Fruit fly (Drosophila melanogaster): ENCODE results near the gene CG3961.

The CG3961 gene

DNA sequence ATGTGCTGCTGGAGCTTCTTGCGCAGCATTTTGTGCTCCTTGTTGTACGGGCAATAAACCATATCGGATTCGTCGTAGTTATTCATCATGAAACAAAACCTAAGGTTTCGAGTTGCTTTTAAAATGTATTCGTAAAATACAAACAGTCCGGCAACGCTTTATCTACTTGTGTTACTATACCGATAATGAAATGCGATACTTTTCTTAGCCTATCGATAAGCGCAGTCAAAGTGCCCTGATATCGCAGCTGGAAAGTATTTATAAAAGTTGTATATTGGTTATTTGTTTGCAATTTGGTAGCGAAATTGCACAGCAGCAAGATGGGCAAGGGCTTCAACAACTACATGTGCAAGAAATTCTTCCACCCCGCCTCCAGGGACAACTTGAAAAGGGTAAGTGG, 11.1 kb upstream of the CG3961 start, which contains the start of the genes arx and CG6843 (continued):
- no peak for TF ChIP-seq tin (GFP tag; optimal IDR thresholded peaks at IDR 0.05)
- no peak for TF ChIP-seq vvl (GFP tag; IDR thresholded peaks at IDR 0.05)
- no peak for TF ChIP-seq CG12219 (GFP tag; optimal IDR thresholded peaks at IDR 0.05)
- peak; percentile 23 for TF ChIP-seq CG17829 (tag; optimal IDR thresholded peaks at IDR 0.05)
- no peak for TF ChIP-seq CG9215 (GFP tag; IDR thresholded peaks at IDR 0.05)
- TF ChIP-seq CG13296 (GFP tag; optimal IDR thresholded peaks at IDR 0.05), result no peak
- no peak for TF ChIP-seq CG11247 (GFP tag; IDR thresholded peaks at IDR 0.05)
- peak; percentile 95 for TF ChIP-seq CG34224 (GFP tag; IDR thresholded peaks at IDR 0.05; ENCODE audit: partially characterized antibody)
- no peak for TF ChIP-seq ham (GFP tag; IDR thresholded peaks at IDR 0.05)
- peak; percentile 88 for TF ChIP-seq vnd (GFP tag; IDR thresholded peaks at IDR 0.05; ENCODE audit: partially characterized antibody)
- TF ChIP-seq CG3995 (GFP tag; optimal IDR thresholded peaks at IDR 0.05), result peak; percentile 89
- no peak for TF ChIP-seq onecut (GFP tag; IDR thresholded peaks at IDR 0.05)
- TF ChIP-seq Kr (GFP tag; optimal IDR thresholded peaks at IDR 0.05), result no peak
- TF ChIP-seq CG3407 (GFP tag; optimal IDR thresholded peaks at IDR 0.05), result no peak
- no peak for TF ChIP-seq CG31365 (tag; optimal IDR thresholded peaks at IDR 0.05)
- no peak for TF ChIP-seq HHEX (GFP tag; optimal IDR thresholded peaks at IDR 0.05)
- no peak for TF ChIP-seq Hmr (GFP tag; optimal IDR thresholded peaks at IDR 0.05)
- no peak for TF ChIP-seq CG7372 (GFP tag; IDR thresholded peaks at IDR 0.05)
- no peak for TF ChIP-seq CG6683 (GFP tag; optimal IDR thresholded peaks at IDR 0.05)
- TF ChIP-seq phol (tag; optimal IDR thresholded peaks at IDR 0.05), result peak; percentile 41
- peak; percentile 58 for TF ChIP-seq Sin3A (optimal IDR thresholded peaks at IDR 0.05)
- no peak for TF ChIP-seq CG15073 (GFP tag; optimal IDR thresholded peaks at IDR 0.05)
- peak; percentile 70 for TF ChIP-seq E2f2 (GFP tag; IDR thresholded peaks at IDR 0.05)
- no peak for TF ChIP-seq CG18599 (GFP tag; optimal IDR thresholded peaks at IDR 0.05)
- peak; percentile 84 for TF ChIP-seq pzg (GFP tag; optimal IDR thresholded peaks at IDR 0.05)
- no peak for TF ChIP-seq salm (tag; optimal IDR thresholded peaks at IDR 0.05)
- no peak for TF ChIP-seq kah (GFP tag; optimal IDR thresholded peaks at IDR 0.05)
- TF ChIP-seq jumu (GFP tag; optimal IDR thresholded peaks at IDR 0.05), result no peak
- TF ChIP-seq ab (GFP tag; optimal IDR thresholded peaks at IDR 0.05), result no peak
- TF ChIP-seq CG31388 (GFP tag; optimal IDR thresholded peaks at IDR 0.05), result no peak
- no peak for TF ChIP-seq pfk (GFP tag; optimal IDR thresholded peaks at IDR 0.05)
- TF ChIP-seq Hr39 (optimal IDR thresholded peaks at IDR 0.05), result no peak
- no peak for TF ChIP-seq CG1529 (GFP tag; optimal IDR thresholded peaks at IDR 0.05)
- no peak for TF ChIP-seq Ssrp (tag; optimal IDR thresholded peaks at IDR 0.05)
- no peak for TF ChIP-seq D (optimal IDR thresholded peaks at IDR 0.05)
- no peak for TF ChIP-seq D (GFP tag; optimal IDR thresholded peaks at IDR 0.05)
- peak; percentile 93 for TF ChIP-seq CG6791 (GFP tag; IDR thresholded peaks at IDR 0.05; ENCODE audit: partially characterized antibody)
- peak; percentile 9 for TF ChIP-seq CG7928 (GFP tag; optimal IDR thresholded peaks at IDR 0.05)
- peak; percentile 47 for TF ChIP-seq CG14710 (tag; optimal IDR thresholded peaks at IDR 0.05)
- peak; percentile 79 for TF ChIP-seq CG14860 (GFP tag; IDR thresholded peaks at IDR 0.05; ENCODE audit: partially characterized antibody)
- no peak for TF ChIP-seq kni (GFP tag; optimal IDR thresholded peaks at IDR 0.05)
- TF ChIP-seq mirr (GFP tag; optimal IDR thresholded peaks at IDR 0.05), result no peak
- TF ChIP-seq CG4617 (GFP tag; optimal IDR thresholded peaks at IDR 0.05; ENCODE audit: borderline replicate concordance), result peak; percentile 90
- TF ChIP-seq ERR (GFP tag; optimal IDR thresholded peaks at IDR 0.05), result no peak
- peak; percentile 92 for TF ChIP-seq bbx (GFP tag; IDR thresholded peaks at IDR 0.05; ENCODE audit: partially characterized antibody)
- TF ChIP-seq CG4820 (GFP tag; optimal IDR thresholded peaks at IDR 0.05), result no peak
- no peak for TF ChIP-seq Hand (GFP tag; optimal IDR thresholded peaks at IDR 0.05)
- TF ChIP-seq CG5953 (GFP tag; IDR thresholded peaks at IDR 0.05), result no peak
- TF ChIP-seq CG17568 (GFP tag; optimal IDR thresholded peaks at IDR 0.05), result no peak
- no peak for TF ChIP-seq CG12744 (GFP tag; optimal IDR thresholded peaks at IDR 0.05)
- TF ChIP-seq crp (GFP tag; optimal IDR thresholded peaks at IDR 0.05), result peak in 1 of 2 experiments; percentile 35
- TF ChIP-seq CG16815 (GFP tag; optimal IDR thresholded peaks at IDR 0.05), result no peak

Measured in whole organism, embryonic.